Fruit fly (Drosophila melanogaster) whole organism, prepupa: ENCODE results near the gene Dus4.

Source experiments
- CG15336 ChIP-seq: fragments of 200-800 bp; sonication (Bioruptor generic); IDR thresholded peaks from 2 replicates; pipeline ENCODE4 v1.3.6; 2022; ENCODE audit warnings: missing biosample characterization, missing genetic modification characterization
- CG16779 ChIP-seq: fragments of 200-800 bp; sonication (Bioruptor generic); optimal IDR thresholded peaks from 3 replicates; lab custom pipeline; 2017; ENCODE audit warnings: missing biosample characterization, mild to moderate bottlenecking, missing genetic modification characterization
- CG31627 ChIP-seq: fragments of 200-800 bp; sonication (Bioruptor generic); optimal IDR thresholded peaks from 3 replicates; lab custom pipeline; 2016; ENCODE audit warnings: missing biosample characterization, missing genetic modification characterization
- CG6163 ChIP-seq: fragments of 200-800 bp; sonication (Bioruptor generic); IDR thresholded peaks from 3 replicates; pipeline ENCODE4 v1.3.6; 2022; ENCODE audit warnings: missing biosample characterization, missing genetic modification characterization
- CG6854 ChIP-seq: fragments of 200-800 bp; sonication (Bioruptor generic); optimal IDR thresholded peaks from 2 replicates; lab custom pipeline; 2017; ENCODE audit warnings: missing biosample characterization, mild to moderate bottlenecking, missing genetic modification characterization
- CG8119 ChIP-seq: fragments of 200-800 bp; sonication (Bioruptor generic); IDR thresholded peaks from 3 replicates; pipeline ENCODE4 v1.3.6; 2022; ENCODE audit warnings: missing biosample characterization, missing genetic modification characterization
- CG9139 ChIP-seq: fragments of 200-800 bp; sonication (Bioruptor generic); optimal IDR thresholded peaks from 3 replicates; lab custom pipeline; 2017; ENCODE audit warnings: missing biosample characterization, mild to moderate bottlenecking, missing genetic modification characterization
- Ets21C ChIP-seq: fragments of 200-800 bp; sonication (Bioruptor generic); optimal IDR thresholded peaks from 3 replicates; lab custom pipeline; 2016; ENCODE audit warnings: missing biosample characterization, missing genetic modification characterization
- Sox102F ChIP-seq: fragments of 200-800 bp; sonication (Bioruptor generic); optimal IDR thresholded peaks from 2 replicates; lab custom pipeline; 2016; ENCODE audit warnings: missing biosample characterization, mild to moderate bottlenecking, missing genetic modification characterization
- Sox14 ChIP-seq: fragments of 200-800 bp; sonication (Bioruptor generic); optimal IDR thresholded peaks from 3 replicates; lab custom pipeline; 2016; ENCODE audit warnings: missing biosample characterization, missing genetic modification characterization
- pdm3 ChIP-seq: fragments of 200-800 bp; sonication (Bioruptor generic); optimal IDR thresholded peaks from 3 replicates; lab custom pipeline; 2016; ENCODE audit warnings: missing biosample characterization, missing genetic modification characterization
- svp ChIP-seq: fragments of 200-800 bp; sonication (Bioruptor generic); peaks from one replicate; lab custom pipeline; 2016; ENCODE audit warnings: missing biosample characterization, missing genetic modification characterization
- topi ChIP-seq: fragments of 200-800 bp; sonication (Bioruptor generic); optimal IDR thresholded peaks from 3 replicates; lab custom pipeline; 2016; ENCODE audit warnings: missing biosample characterization, missing genetic modification characterization

dm6 chr2L:19014881-19015366, 48.2 kb upstream of the Dus4 start:
- TF ChIP-seq Sox102F (GFP tag; lab: Kevin White, UChicago) (no peak), pdm3 (GFP tag; lab: Kevin White, UChicago) (no peak), topi (GFP tag; lab: Kevin White, UChicago) (no peak), CG31627 (GFP tag; lab: Kevin White, UChicago) (no peak), svp (GFP tag; lab: Kevin White, UChicago) (no peak), Sox14 (no peak), CG8119 (no peak), CG15336 (no peak), CG6854 (GFP tag; lab: Kevin White, UChicago) (no peak), CG6163 (GFP tag; lab: Robert Waterston, UW) (no peak), CG9139 (no peak), CG16779 (tag; lab: Kevin White, UChicago) (no peak), Ets21C (GFP tag; lab: Kevin White, UChicago) (no peak)
